Fruit fly (Drosophila melanogaster) whole organism: ENCODE results near the gene RIOK2.

ENCODE experiments used
- Dll ChIP-seq: fragments of >200 bp; optimal IDR thresholded peaks from 2 replicates; lab custom pipeline; 2017
- pan ChIP-seq: fragments of >200 bp; optimal IDR thresholded peaks from 2 replicates; lab custom pipeline; 2017
- psq ChIP-seq: fragments of >200 bp; optimal IDR thresholded peaks from 2 replicates; lab custom pipeline; 2017
- usp ChIP-seq: fragments of >200 bp; optimal IDR thresholded peaks from 2 replicates; lab custom pipeline; 2017; ENCODE audit warnings: missing biosample characterization, missing genetic modification characterization, mixed read lengths

DNA sequence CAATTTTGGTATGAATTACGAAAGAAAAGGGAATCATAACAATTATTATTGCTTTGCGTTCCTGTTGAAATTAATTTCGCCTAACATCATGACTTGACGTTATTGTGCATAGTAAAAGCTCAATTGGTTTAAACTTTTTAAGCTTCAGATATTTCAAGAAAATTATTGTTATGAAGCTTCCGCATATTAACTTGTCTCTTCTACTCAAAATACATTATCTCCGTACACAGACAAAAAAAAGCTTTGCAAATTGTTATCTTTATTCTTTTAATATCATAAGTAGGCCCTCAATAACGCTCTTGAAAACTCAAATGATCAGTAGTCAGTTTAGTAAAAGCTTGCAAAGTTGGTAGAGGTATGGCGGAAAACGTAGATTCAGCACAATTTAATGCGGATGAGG is 21.5 kb downstream of the RIOK2 start, which contains the start of gene CG13658:
- TF ChIP-seq psq (lab: Kevin White, UChicago) (no peak), Dll (lab: Kevin White, UChicago) (no peak), usp (GFP tag; lab: Kevin White, UChicago) (no peak), pan (lab: Kevin White, UChicago) (no peak)
